Worm (Caenorhabditis elegans) whole organism, dauer: ENCODE results near the gene F54B8.1.
"Not testable (repeated sequence)": the region's sequence is repeated elsewhere in the genome, so short reads cannot be mapped to it uniquely, and the experiment has no call there.

ENCODE experiments used
- unc-62 ChIP-seq: sonication (generic microtip); optimal IDR thresholded peaks from 2 replicates; lab custom pipeline; 2017; ENCODE audit warnings: missing biosample characterization, missing genetic modification reagents, missing genetic modification characterization

The F54B8.1 gene

DNA sequence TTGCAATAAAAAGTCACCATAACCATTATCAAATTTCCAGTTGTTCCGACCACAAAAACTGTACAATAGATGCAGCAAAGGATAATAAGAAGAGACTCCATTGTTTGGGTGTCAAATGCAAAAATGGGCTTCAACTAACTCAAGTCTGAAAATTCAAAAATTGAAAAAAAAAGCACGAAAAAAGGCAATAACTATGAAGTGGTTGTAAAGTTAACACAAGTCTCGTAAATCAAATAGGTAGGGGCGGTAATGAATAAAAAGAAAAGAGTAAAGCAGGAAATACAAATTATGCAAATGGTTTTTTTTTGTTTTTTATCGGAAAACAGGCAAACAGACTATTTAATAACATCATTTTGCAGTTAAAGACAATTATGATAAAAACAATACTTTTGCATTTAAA, 3.1 kb upstream of the F54B8.1 start, which contains the start of gene srsx-38:
srsx-38 (minus strand) TSS at position 101 of the 400 bp plus-strand sequence.
- TF ChIP-seq unc-62: not testable (repeated sequence)

DNA sequence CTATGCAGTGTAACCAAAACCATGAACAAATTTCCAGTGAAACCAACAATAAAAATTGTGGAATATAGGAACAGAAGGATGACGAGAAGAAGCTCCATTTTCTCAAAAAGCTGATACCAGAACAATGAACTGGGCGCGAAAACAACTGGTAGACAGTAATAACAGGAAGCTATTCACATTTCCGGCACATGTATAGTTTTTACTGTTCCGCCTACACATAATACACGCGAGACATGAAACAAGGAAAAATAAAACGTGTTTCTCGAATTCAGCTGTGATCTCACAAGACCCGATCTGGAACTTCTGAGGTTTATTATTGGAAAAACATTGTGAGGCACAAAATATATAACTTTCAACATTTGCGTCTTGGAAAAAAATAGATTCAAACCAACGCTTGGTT, 1.0 kb upstream of the F54B8.1 start, which contains the start of gene srsx-36:
srsx-36 (minus strand) TSS at position 101 of the 400 bp plus-strand sequence.
- no peak for TF ChIP-seq unc-62

DNA sequence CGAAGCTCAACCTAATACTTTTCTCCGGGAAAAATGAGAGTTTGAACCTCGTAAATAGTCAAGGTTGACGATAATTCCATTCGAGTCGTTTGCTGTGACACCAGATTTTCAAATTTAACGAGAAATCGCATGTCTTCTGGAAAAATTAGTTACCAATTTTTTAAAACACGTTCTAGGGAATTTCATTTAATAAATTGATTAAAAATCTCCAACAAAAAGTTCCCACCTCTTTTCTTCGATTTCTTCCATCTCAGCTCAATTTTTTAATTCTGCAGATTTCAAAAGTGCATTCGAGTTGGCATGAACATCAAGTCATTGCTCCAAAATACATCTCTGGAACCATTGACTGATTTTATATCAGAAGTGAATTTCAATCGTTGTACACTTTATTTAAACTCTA, 1.4 kb downstream of the F54B8.1 start, which contains the start of gene nhr-282:
nhr-282 (plus strand) TSS at position 301 of the 400 bp plus-strand sequence.
- not testable (repeated sequence) for TF ChIP-seq unc-62

DNA sequence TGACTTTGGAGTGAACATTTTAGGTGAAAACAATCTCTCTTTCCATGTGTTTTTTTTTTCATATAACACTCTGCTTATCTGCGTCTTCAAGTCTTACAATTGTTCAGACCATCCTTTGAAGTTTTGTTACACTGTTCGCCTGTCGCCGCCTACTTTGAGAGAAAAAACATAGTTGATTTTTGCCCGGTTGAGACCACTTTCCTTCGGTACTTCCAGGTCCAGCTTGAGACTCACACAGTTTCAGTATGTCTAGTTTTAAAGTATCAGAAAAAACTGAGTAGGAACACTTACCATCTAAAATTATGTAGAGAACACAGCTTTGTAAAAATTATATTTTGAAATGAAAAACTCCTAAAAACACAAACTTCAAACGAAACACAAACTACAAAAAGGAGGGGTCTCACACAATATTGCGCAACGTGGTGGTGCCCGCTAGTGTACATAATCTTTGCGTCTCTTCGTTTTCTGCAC, 5.5 kb downstream of the F54B8.1 start, which contains the start of the genes fbxa-69 and F54B8.4:
fbxa-69 (minus strand) TSS at position 10 of the 471 bp plus-strand sequence.
F54B8.4 (plus strand) TSS at position 421 of the 471 bp plus-strand sequence.
- no peak for TF ChIP-seq unc-62

DNA sequence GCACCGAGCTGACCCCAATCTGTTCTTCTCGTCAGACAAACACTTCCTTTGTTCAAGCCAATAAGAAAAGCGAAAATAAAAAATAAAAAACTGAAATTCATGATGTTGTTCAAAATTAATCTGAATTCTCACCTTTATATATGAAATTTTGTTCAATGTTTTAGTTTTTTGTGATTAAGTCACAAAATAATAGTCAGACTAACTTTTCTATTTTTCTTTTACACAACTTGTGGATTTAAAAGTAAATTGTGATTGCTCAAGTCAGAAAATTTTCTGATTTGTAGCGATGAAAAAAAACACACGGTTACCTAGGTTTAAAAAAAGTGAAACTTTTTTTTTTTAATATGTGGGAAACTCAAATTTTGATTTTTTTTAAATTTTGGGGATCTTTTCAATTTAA, 7.2 kb downstream of the F54B8.1 start, which contains the start of gene abf-3:
abf-3 (minus strand) TSS at position 101 of the 400 bp plus-strand sequence.
- TF ChIP-seq unc-62: no peak

DNA sequence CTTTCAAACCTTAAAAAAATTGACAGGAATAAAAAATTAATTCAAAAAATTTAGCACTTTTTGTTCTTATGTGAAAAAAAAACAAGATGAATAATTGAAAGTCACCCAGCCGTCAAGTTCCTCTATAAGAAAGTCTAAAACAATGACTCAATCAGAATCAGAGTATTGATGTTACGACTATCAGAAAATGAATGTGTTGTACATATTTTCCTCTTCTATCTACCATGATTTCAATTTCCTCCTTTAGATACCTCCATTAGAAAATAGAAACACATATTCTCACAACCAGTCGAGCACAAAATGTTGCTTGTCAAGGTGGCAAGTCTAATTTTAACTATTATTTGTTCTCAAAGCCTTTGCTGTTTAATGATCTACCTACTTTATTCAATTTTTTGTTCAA, 9.4 kb downstream of the F54B8.1 start, which contains the start of gene srbc-48:
srbc-48 (plus strand) TSS at position 301 of the 400 bp plus-strand sequence.
- no peak for TF ChIP-seq unc-62

DNA sequence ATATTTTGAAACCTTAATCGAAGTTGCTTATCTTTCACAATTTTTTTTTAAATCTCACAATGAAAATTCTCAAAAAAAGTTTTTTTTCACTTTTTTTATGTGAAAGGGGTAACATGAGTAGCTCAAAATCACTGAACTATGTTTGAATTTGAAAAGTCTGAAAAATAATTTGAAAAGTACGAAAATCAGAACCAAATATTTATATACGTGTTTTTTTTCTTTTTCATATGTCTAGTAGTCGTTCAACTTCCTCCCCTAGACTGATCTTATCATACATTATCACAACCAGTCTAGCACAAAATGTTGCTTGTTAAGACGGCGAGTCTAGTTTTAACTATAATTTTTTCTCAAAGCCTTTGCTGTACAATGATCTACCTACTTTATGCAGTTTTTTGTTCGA, 10.9 kb downstream of the F54B8.1 start, which contains the start of gene srbc-49:
srbc-49 (plus strand) TSS at position 301 of the 400 bp plus-strand sequence.
- no peak for TF ChIP-seq unc-62

DNA sequence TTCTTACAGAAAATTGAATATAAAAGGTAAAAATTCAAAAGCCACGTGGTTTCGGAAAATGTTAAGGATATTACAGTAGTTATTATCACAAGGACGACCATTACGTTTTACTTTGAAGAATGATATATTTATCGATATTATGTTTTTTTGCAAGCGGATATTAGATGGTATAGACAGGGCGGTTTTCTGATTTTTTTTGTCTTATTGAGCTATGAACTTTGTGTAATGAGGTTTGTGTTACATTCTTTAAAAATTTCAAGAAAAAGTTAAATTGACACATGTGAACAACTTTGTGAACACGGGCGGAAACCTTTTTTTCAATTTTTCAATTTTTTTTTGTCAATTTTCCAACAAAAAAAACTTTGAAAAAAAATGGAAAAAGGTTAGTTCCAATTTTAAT, 14.3 kb downstream of the F54B8.1 start, which contains the start of gene srbc-50:
srbc-50 (minus strand) TSS at position 101 of the 400 bp plus-strand sequence.
- no peak for TF ChIP-seq unc-62

DNA sequence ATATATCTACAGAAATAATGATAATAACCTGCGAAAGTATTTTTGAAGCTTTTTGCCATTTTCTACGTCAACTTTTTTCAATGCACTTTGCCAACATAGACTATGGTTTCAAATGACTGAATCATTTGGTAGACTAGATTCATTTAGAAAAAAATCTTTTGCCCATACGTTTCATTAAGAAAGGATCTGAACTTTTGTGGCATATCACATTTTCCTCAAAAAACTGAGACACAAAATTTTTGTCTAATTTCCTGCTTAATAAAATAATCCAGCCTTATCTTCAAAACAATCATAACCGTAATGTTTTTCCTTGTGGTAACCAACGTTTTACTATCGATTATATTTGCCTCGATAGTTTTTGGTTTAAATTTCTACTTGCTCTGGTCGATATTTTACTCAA, 15.6 kb downstream of the F54B8.1 start, which contains the start of gene srbc-51:
srbc-51 (plus strand) TSS at position 301 of the 400 bp plus-strand sequence.
- TF ChIP-seq unc-62: no peak

DNA sequence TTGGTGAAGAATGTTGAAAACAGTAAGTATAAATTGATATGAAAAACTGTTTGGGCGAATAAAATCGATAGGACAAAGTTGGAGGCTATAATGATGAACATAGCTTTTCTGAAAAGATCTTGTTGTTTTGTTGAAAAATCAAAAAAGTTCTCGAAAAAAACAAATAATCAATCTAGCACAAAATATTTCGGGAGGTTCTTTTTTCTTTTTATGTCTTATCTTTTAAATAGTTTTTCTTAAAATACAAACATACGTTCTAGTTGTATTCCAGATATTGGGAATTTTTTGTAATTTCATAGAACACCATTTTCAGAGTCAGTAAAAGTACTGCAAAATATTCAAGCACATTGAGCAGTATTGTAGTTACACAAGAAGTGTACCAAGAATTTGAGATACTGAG, 19.4 kb downstream of the F54B8.1 start, which contains the start of gene srbc-55:
srbc-55 (minus strand) TSS at position 101 of the 400 bp plus-strand sequence.
- no peak for TF ChIP-seq unc-62

DNA sequence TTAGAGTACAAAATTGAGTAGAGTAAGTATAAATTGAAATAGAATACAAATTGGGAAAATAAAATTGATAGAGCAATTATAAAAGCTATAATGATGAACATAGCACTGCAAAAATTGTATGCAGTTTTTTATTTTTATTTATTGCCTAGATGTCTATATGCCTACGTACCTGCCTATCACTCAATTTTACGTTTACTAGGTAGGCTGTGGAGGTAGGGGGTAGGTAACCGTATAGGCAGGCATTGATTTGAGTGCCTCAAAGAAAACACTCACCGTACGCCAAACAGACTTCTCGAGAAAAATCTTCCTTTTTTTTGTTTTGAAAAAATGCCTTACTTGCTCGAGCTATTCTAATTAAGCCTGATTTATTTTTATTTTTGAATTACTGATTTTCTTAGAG, 21.0 kb downstream of the F54B8.1 start, which contains the start of gene srbc-56:
srbc-56 (minus strand) TSS at position 101 of the 400 bp plus-strand sequence.
- TF ChIP-seq unc-62: no peak

DNA sequence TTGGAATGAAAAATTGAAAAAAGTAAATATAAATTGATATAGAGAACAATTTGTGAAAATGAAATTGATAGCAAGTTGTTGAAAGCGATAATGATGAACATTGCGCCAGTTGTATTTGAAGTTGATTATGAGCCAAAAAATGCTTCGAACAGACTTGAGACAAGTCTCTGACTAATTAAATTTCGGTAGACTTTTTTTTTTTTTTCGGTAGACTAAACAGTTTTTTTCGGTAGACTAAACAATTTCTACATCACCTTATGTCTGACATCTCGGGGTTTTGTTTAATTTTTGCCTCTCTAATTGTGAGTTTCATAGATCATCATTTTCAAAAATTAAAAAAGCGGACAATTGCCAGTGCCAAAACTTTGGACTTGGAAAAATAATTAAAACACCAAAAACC, 23.1 kb downstream of the F54B8.1 start, which contains the start of gene srbc-54:
srbc-54 (minus strand) TSS at position 101 of the 400 bp plus-strand sequence.
- TF ChIP-seq unc-62: no peak

DNA sequence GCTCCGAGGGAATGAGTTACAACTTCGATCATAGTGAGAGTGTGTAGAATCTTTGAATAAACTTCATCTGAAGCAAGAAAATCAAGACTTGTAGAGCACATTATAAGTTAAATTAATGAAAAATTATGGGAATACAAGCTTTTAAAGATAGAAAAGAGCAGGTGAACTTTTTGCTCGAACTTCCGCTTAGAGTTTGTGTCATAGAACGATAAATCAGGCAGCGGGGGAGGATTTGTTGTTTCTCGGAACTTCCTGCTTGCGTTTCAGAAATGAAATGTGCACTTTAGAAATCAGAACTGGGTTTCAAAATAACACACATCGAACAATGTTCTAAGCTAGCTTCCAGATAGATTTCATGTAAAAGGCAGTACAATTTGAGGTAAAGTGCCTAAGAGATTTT, 30.5 kb downstream of the F54B8.1 start, which contains the start of gene srh-149:
srh-149 (minus strand) TSS at position 101 of the 400 bp plus-strand sequence.
- TF ChIP-seq unc-62: no peak

DNA sequence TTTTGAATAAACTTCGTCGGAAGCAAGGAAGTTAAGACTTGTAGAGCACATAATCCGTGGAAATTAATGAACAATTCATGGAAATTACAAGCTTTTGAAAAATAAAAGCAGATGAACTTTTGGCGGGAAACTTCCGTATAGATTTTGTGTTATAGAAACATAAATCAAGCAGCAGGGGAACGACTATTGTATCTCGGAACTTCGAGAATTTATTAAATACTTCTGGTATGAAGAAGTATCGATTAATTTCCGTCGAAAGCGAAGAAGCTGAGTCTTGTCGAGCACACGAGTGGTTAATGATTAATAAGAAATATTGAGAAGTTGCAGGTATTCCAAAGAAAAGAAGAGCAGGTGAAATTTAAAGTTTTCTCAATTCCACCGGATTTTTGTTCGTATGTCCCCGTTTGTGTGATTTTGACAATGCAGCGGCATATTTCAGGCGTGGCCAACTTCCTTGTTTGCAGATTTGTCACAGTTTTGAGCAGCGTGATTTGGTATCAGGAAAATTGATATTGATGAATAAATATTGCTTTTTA, 39.8 kb downstream of the F54B8.1 start, which contains the start of gene srh-147:
srh-147 (minus strand) TSS at position 51 of the 536 bp plus-strand sequence.
- TF ChIP-seq unc-62: not testable (repeated sequence)

DNA sequence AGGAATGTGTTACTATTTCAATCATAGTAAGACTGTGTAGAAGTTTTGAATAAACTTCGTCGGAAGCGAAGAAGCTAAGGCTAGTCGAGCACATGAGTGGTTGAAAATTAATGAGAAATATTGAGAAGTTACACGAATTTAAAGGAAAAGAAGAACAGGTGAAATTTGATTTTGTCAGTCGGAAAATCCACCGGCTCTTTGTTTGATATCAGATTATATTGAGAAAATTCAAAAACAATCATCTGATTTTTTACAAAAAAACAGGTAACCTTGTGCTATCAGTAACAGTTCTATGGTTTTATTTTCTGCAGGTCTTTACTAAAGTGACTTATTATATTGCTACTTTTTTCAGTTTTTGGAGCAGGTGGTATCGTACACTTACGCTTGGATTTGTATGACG, 47.7 kb downstream of the F54B8.1 start, which contains the start of gene srh-148:
srh-148 (minus strand) TSS at position 101 of the 400 bp plus-strand sequence.
- TF ChIP-seq unc-62: no peak
